Worm (Caenorhabditis elegans): ENCODE results near the gene metl-5.

metl-5 gene

DNA sequence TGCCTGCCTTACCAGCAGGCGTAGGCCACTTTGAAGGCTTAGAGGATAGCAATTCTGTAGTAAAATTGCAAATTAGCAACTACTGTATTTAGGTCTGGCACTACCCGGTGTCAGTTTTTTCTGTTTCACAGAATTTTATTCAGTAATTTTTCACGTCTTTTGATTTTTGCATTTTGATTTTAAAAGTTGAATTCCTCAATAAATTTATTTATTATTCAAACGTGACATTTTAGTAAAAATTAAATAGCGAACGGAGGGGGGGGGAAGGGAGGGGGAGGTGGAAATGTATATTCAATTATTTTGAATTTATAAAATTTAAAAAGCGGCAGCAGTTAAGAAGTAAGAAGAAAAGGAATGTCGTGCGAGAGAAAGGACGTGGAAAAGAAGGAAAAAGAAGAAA lies 14.4 kb downstream of the metl-5 start, which contains the start of gene F26A1.4:
F26A1.4 (plus strand) TSS at position 301 of the 400 bp plus-strand sequence.
- TF ChIP-seq dpl-1 (GFP tag; optimal IDR thresholded peaks at IDR 0.05) (no peak), ctbp-1 (GFP tag; IDR thresholded peaks at IDR 0.05) (no peak), nhr-111 (GFP tag; optimal IDR thresholded peaks at IDR 0.05) (no peak), lin-38 (GFP tag; IDR thresholded peaks at IDR 0.05) (no peak), dmd-9 (GFP tag; IDR thresholded peaks at IDR 0.05) (no peak), ceh-20 (GFP tag; IDR thresholded peaks at IDR 0.05) (no peak), unc-130 (GFP tag; optimal IDR thresholded peaks at IDR 0.05) (no peak), php-3 (GFP tag; IDR thresholded peaks at IDR 0.05) (no peak), madf-9 (GFP tag; conservative IDR thresholded peaks at IDR 0.05) (no peak), ceh-28 (tag; optimal IDR thresholded peaks at IDR 0.05) (no peak), nhr-11 (tag; optimal IDR thresholded peaks at IDR 0.05) (no peak), dmd-8 (GFP tag; IDR thresholded peaks at IDR 0.05) (no peak), nhr-10 (tag; optimal IDR thresholded peaks at IDR 0.05) (no peak), tra-1 (GFP tag; IDR thresholded peaks at IDR 0.05) (no peak), ces-1 (GFP tag; optimal IDR thresholded peaks at IDR 0.05) (no peak), ZK546.5 (tag; optimal IDR thresholded peaks at IDR 0.05) (no peak), gei-8 (GFP tag; optimal IDR thresholded peaks at IDR 0.05) (no peak), sdz-12 (GFP tag; optimal IDR thresholded peaks at IDR 0.05) (no peak), F26F4.8 (GFP tag; conservative IDR thresholded peaks at IDR 0.05) (no peak)

DNA sequence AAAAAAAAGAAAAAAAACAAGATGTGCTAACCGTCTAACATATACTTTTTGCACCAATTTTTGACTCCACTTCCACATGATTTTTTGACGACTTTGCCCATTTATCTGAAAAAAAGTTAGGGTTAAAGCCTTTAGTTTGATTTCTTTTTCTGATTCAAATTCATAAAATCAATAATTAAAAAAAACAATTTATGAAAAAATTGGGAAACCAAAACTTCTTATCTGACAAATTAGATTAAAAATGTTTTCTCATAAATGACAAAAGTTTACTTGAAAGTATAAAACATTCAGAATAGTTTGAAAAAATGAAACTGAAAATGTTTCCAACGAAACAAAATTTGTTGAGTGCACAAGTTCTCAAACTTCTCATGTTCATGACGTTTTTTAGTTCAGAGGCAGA lies 17.0 kb downstream of the metl-5 start, which contains the start of gene F26A1.7:
F26A1.7 (minus strand) TSS at position 101 of the 400 bp plus-strand sequence.
- TF ChIP-seq cey-2 (tag; optimal IDR thresholded peaks at IDR 0.05; ENCODE audit: borderline replicate concordance, insufficient read depth) (no peak), egl-27 (tag; optimal IDR thresholded peaks at IDR 0.05) (no peak), F49E8.2 (tag; optimal IDR thresholded peaks at IDR 0.05; ENCODE audit: borderline replicate concordance) (no peak), madf-5 (GFP tag; IDR thresholded peaks at IDR 0.05) (no peak), unc-62 (GFP tag; optimal IDR thresholded peaks at IDR 0.05 in 1 of 2) (no peak), unc-62 (tag; optimal IDR thresholded peaks at IDR 0.05) (no peak), dmd-6 (GFP tag; IDR thresholded peaks at IDR 0.05) (no peak), hif-1 (tag; optimal IDR thresholded peaks at IDR 0.05) (no peak), pqm-1 (tag; optimal IDR thresholded peaks at IDR 0.05) (no peak), spr-3 (GFP tag; optimal IDR thresholded peaks at IDR 0.05) (no peak), saeg-2 (GFP tag; IDR thresholded peaks at IDR 0.05) (no peak), arid-1 (GFP tag; conservative IDR thresholded peaks at IDR 0.05) (no peak)

DNA sequence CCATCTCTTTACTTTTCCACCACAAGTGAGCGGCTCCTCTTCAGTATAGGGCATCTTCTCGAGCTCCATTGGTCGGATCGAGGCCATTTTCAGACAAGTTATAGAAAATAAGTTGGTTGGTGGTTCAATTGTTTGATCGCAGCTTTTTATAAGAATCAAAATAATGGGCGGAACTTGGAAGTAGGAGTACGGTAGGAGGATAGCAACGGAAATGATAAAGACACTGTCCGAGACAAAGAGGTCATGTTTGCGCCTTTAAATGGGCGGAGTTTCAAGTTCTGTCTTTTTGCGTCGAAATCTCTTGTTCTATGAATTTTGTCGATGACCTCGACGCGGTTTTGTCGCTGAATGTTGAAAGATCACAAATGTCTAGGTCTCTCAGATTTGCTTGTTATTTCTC lies 19.3 kb downstream of the metl-5 start, which contains the start of gene F26A1.8:
F26A1.8 (minus strand) TSS at position 101 of the 400 bp plus-strand sequence.
- TF ChIP-seq dve-1 (tag; optimal IDR thresholded peaks at IDR 0.05; ENCODE audit: insufficient read depth) (no peak), lin-13 (GFP tag; optimal IDR thresholded peaks at IDR 0.05) (no peak), lim-7 (GFP tag; IDR thresholded peaks at IDR 0.05) (no peak), pqm-1 (tag; optimal IDR thresholded peaks at IDR 0.05) (no peak), daf-12 (tag; optimal IDR thresholded peaks at IDR 0.05) (no peak), zip-11 (GFP tag; IDR thresholded peaks at IDR 0.05) (no peak), zfp-2 (tag; optimal IDR thresholded peaks at IDR 0.05) (no peak), nhr-111 (GFP tag; optimal IDR thresholded peaks at IDR 0.05) (no peak), mxl-3 (GFP tag; optimal IDR thresholded peaks at IDR 0.05) (no peak), nhr-28 (tag; optimal IDR thresholded peaks at IDR 0.05) (no peak), spr-1 (tag; optimal IDR thresholded peaks at IDR 0.05) (no peak), hif-1 (tag; optimal IDR thresholded peaks at IDR 0.05) (no peak), hmg-1.1 (GFP tag; IDR thresholded peaks at IDR 0.05) (no peak), ctbp-1 (GFP tag; IDR thresholded peaks at IDR 0.05) (no peak)
